Worm (Caenorhabditis elegans) whole organism, early embryonic: Measurements from ENCODE around the gene T05A7.1.

Source experiments
- B0310.2 ChIP-seq: sonication (generic microtip); optimal IDR thresholded peaks from 2 replicates; lab custom pipeline; 2016; ENCODE audit warnings: mild to moderate bottlenecking, missing genetic modification characterization, missing compliant biosample characterization
- ama-1 ChIP-seq: fragments of 150-350 bp; optimal IDR thresholded peaks from 2 replicates; lab custom pipeline; 2014
- ceh-36 ChIP-seq: sonication (generic microtip); optimal IDR thresholded peaks from 2 replicates; lab custom pipeline; 2016; ENCODE audit warnings: missing genetic modification characterization, inconsistent platforms, missing compliant biosample characterization
- ets-7 ChIP-seq: sonication (generic microtip); optimal IDR thresholded peaks from 2 replicates; lab custom pipeline; 2016; ENCODE audit warnings: missing genotype, missing genetic modification characterization, missing compliant biosample characterization
- flt-1 ChIP-seq: fragments of 200-800 bp; sonication (Bioruptor generic); IDR thresholded peaks from 2 replicates; pipeline ENCODE4 v1.3.6; 2022; ENCODE audit warnings: missing genetic modification characterization, missing compliant biosample characterization
- hmbx-1 ChIP-seq: sonication (generic microtip); optimal IDR thresholded peaks from 2 replicates; lab custom pipeline; 2016; ENCODE audit warnings: mild to moderate bottlenecking, missing genetic modification characterization, missing compliant biosample characterization
- hmg-4 ChIP-seq: fragments of 200-800 bp; sonication (Bioruptor generic); optimal IDR thresholded peaks from 2 replicates; lab custom pipeline; 2018; ENCODE audit warnings: mild to moderate bottlenecking, missing genetic modification characterization, missing compliant biosample characterization
- hnd-1 ChIP-seq: sonication (generic microtip); optimal IDR thresholded peaks from 2 replicates; lab custom pipeline; 2016; ENCODE audit warnings: missing genetic modification characterization, missing compliant biosample characterization
- scrt-1 ChIP-seq: fragments of 200-800 bp; sonication (Bioruptor generic); IDR thresholded peaks from 2 replicates; pipeline ENCODE4 v1.3.6; 2022; ENCODE audit warnings: missing genetic modification characterization, missing compliant biosample characterization
- tbx-11 ChIP-seq: fragments of 200-800 bp; sonication (Bioruptor generic); IDR thresholded peaks from 2 replicates; pipeline ENCODE4 v1.3.6; 2022; ENCODE audit warnings: missing genetic modification characterization, missing compliant biosample characterization
- tbx-37 ChIP-seq: fragments of 200-800 bp; sonication (Bioruptor generic); conservative IDR thresholded peaks from 2 replicates; pipeline ENCODE4 v1.3.6; 2022; ENCODE audit warnings: missing genetic modification reagents, missing genetic modification characterization, missing compliant biosample characterization
- tra-4 ChIP-seq: sonication (generic microtip); optimal IDR thresholded peaks from 2 replicates; lab custom pipeline; 2017; ENCODE audit warnings: missing genetic modification characterization, missing compliant biosample characterization

DNA sequence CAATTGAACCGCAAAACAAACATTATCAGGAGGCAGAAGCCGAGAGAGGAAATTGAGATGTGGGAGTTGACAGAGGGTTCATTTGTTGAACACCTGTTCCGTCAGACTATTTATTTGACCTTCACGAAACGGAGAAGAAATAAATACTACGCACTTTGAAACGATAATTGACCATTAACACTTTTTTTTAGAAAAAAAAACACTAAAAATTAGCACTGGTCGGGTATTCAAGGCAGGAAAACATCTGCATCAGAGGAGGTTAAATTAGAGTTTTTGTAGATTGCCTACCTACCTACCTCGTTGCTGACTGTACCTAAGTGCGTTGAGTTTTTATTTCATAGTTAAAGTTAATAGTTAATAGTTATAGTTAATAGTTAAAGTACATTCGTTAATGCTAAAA is 27.9 kb upstream of the T05A7.1 start:
- TF ChIP-seq hnd-1 (tag; lab: Kevin White, UChicago) = no peak
- no peak for TF ChIP-seq scrt-1 (GFP tag; lab: Robert Waterston, UW)
- no peak for TF ChIP-seq ets-7 (tag; lab: Kevin White, UChicago)
- no peak for TF ChIP-seq flt-1
- TF ChIP-seq tbx-11 (GFP tag; lab: Robert Waterston, UW) = no peak
- TF ChIP-seq B0310.2 (tag; lab: Kevin White, UChicago) = no peak
- TF ChIP-seq ama-1 (lab: Kevin White, UChicago) = no peak
- TF ChIP-seq hmg-4 = no peak
- no peak for TF ChIP-seq hmbx-1 (tag; lab: Kevin White, UChicago)
- no peak for TF ChIP-seq tra-4 (tag; lab: Kevin White, UChicago)
- no peak for TF ChIP-seq ceh-36 (tag; lab: Kevin White, UChicago)
- no peak for TF ChIP-seq tbx-37 (GFP tag; lab: Robert Waterston, UW)
